Fruit fly (Drosophila melanogaster) whole organism, embryonic: Measurements from ENCODE around the gene sro.
A peak's percentile ranks its signal among the peaks of the same experiment; 100 is the strongest.

Experiments
- Bteb2 ChIP-seq: fragments of 200-800 bp; sonication (Bioruptor generic); optimal IDR thresholded peaks from 2 replicates; lab custom pipeline; 2016; ENCODE audit warnings: missing biosample characterization, missing genetic modification characterization
- CG10209 ChIP-seq: fragments of 200-800 bp; sonication (Bioruptor generic); optimal IDR thresholded peaks from 3 replicates; lab custom pipeline; 2017; ENCODE audit warnings: missing biosample characterization, mild to moderate bottlenecking, missing genetic modification characterization, missing genetic modification reagents
- CG12391 ChIP-seq: fragments of 200-800 bp; sonication (Bioruptor generic); optimal IDR thresholded peaks from 3 replicates; lab custom pipeline; 2018; ENCODE audit warnings: missing biosample characterization, mild to moderate bottlenecking, missing genetic modification characterization, moderate library complexity
- CG14710 ChIP-seq: fragments of 200-800 bp; sonication (Bioruptor generic); optimal IDR thresholded peaks from 3 replicates; lab custom pipeline; 2019; ENCODE audit warnings: missing biosample characterization, mild to moderate bottlenecking, missing genetic modification characterization, moderate library complexity
- CG16813 ChIP-seq: fragments of 200-800 bp; sonication (Bioruptor generic); IDR thresholded peaks from 3 replicates; pipeline ENCODE4 v1.3.6; 2022; ENCODE audit warnings: missing biosample characterization, missing genetic modification characterization; ENCODE audit not compliant: partially characterized antibody
- CG2712 ChIP-seq: fragments of 200-800 bp; optimal IDR thresholded peaks from 3 replicates; lab custom pipeline; 2019; ENCODE audit warnings: missing biosample characterization, mild to moderate bottlenecking, missing genetic modification characterization, moderate library complexity
- CG30431 ChIP-seq: fragments of 200-800 bp; sonication (Bioruptor generic); optimal IDR thresholded peaks from 2 replicates; lab custom pipeline; 2017; ENCODE audit warnings: missing biosample characterization, missing genetic modification characterization
- CG32767 ChIP-seq: fragments of 200-800 bp; sonication (Bioruptor generic); IDR thresholded peaks from 2 replicates; pipeline ENCODE4 v1.3.6; 2022; ENCODE audit warnings: missing biosample characterization, missing genetic modification characterization
- CG4328 ChIP-seq: fragments of 200-800 bp; sonication (Bioruptor generic); optimal IDR thresholded peaks from 3 replicates; lab custom pipeline; 2017; ENCODE audit warnings: missing biosample characterization, missing genetic modification reagents, missing genetic modification characterization
- CG4617 ChIP-seq: fragments of 200-800 bp; sonication (Bioruptor generic); optimal IDR thresholded peaks from 3 replicates; lab custom pipeline; 2016; ENCODE audit warnings: missing biosample characterization, missing genetic modification characterization, borderline replicate concordance
- CG6854 ChIP-seq: fragments of 200-800 bp; sonication (Bioruptor generic); optimal IDR thresholded peaks from 3 replicates; lab custom pipeline; 2017; ENCODE audit warnings: missing biosample characterization, mild to moderate bottlenecking, missing genetic modification characterization
- CG7786 ChIP-seq: fragments of 200-800 bp; sonication (Bioruptor generic); optimal IDR thresholded peaks from 2 replicates; lab custom pipeline; 2016; ENCODE audit warnings: missing biosample characterization, missing genetic modification characterization
- CG7839 ChIP-seq: fragments of 200-800 bp; sonication (Bioruptor generic); optimal IDR thresholded peaks from 3 replicates; lab custom pipeline; 2018; ENCODE audit warnings: missing biosample characterization, mild to moderate bottlenecking, missing genetic modification characterization, moderate library complexity
- CG8359 ChIP-seq: fragments of 200-800 bp; sonication (Bioruptor generic); optimal IDR thresholded peaks from 2 replicates; lab custom pipeline; 2017; ENCODE audit warnings: missing biosample characterization, mild to moderate bottlenecking, missing genetic modification characterization, borderline replicate concordance
- CG8924 ChIP-seq: fragments of 200-800 bp; optimal IDR thresholded peaks from 3 replicates; lab custom pipeline; 2019; ENCODE audit warnings: missing biosample characterization, mild to moderate bottlenecking, missing genetic modification characterization, moderate library complexity
- CG9215 ChIP-seq: fragments of 200-800 bp; sonication (Bioruptor generic); IDR thresholded peaks from 2 replicates; pipeline ENCODE4 v1.3.6; 2022; ENCODE audit warnings: missing biosample characterization, missing genetic modification characterization
- Dbx ChIP-seq: fragments of 200-800 bp; sonication (Bioruptor generic); IDR thresholded peaks from 3 replicates; pipeline ENCODE4 v1.3.6; 2022; ENCODE audit warnings: missing biosample characterization, missing genetic modification characterization
- E2f2 ChIP-seq: fragments of 200-800 bp; sonication (Bioruptor generic); IDR thresholded peaks from 2 replicates; pipeline ENCODE4 v1.3.6; 2022; ENCODE audit warnings: missing biosample characterization, missing genetic modification characterization
- MESR4 ChIP-seq: fragments of 200-800 bp; sonication (Bioruptor generic); optimal IDR thresholded peaks from 2 replicates; lab custom pipeline; 2018; ENCODE audit warnings: missing biosample characterization, mild to moderate bottlenecking, missing genetic modification characterization, moderate library complexity
- Med ChIP-seq: fragments of 200-800 bp; sonication (Bioruptor generic); peaks from one replicate; lab custom pipeline; 2016; ENCODE audit warnings: missing biosample characterization, missing genetic modification characterization, mild to moderate bottlenecking, inconsistent platforms, moderate library complexity
- Mrtf ChIP-seq: fragments of 200-800 bp; sonication (Bioruptor generic); IDR thresholded peaks from 3 replicates; pipeline ENCODE4 v1.3.6; 2022; ENCODE audit warnings: missing biosample characterization, missing genetic modification characterization
- Myb ChIP-seq: fragments of 200-800 bp; sonication (Bioruptor generic); optimal IDR thresholded peaks from 2 replicates; lab custom pipeline; 2016; ENCODE audit warnings: missing biosample characterization, missing genetic modification characterization
- NFAT ChIP-seq: fragments of 200-800 bp; sonication (Bioruptor generic); IDR thresholded peaks from 2 replicates; pipeline ENCODE4 v1.3.6; 2022; ENCODE audit warnings: missing biosample characterization, missing genetic modification characterization
- Pdp1 ChIP-seq, 2 experiments: fragments of 200-800 bp; sonication (Bioruptor generic); optimal IDR thresholded peaks; 3 replicates each; lab custom pipeline; 2016; ENCODE audit warnings: missing biosample characterization in 2 of 2, missing genetic modification characterization in 2 of 2, mild to moderate bottlenecking in 1 of 2, moderate library complexity in 1 of 2
- Rfx ChIP-seq: fragments of 200-800 bp; sonication (Bioruptor generic); IDR thresholded peaks from 2 replicates; pipeline ENCODE4 v1.3.6; 2022; ENCODE audit warnings: missing biosample characterization, missing genetic modification characterization
- Rx ChIP-seq: fragments of 200-800 bp; sonication (Bioruptor generic); IDR thresholded peaks from 2 replicates; pipeline ENCODE4 v1.3.6; 2022; ENCODE audit warnings: missing biosample characterization, missing genetic modification characterization
- Side ChIP-seq: fragments of 200-800 bp; sonication (Bioruptor generic); optimal IDR thresholded peaks from 2 replicates; lab custom pipeline; 2016; ENCODE audit warnings: missing biosample characterization, missing genetic modification characterization
- Sry-β ChIP-seq: fragments of 200-800 bp; sonication (Bioruptor generic); optimal IDR thresholded peaks from 2 replicates; lab custom pipeline; 2018; ENCODE audit warnings: missing biosample characterization, mild to moderate bottlenecking, missing genetic modification characterization, moderate library complexity
- ara ChIP-seq: fragments of 200-800 bp; sonication (Bioruptor generic); IDR thresholded peaks from 2 replicates; pipeline ENCODE4 v1.3.6; 2022; ENCODE audit warnings: missing biosample characterization, missing genetic modification characterization
- gem ChIP-seq: fragments of 200-800 bp; sonication (Bioruptor generic); optimal IDR thresholded peaks from 2 replicates; lab custom pipeline; 2019; ENCODE audit warnings: missing biosample characterization, mild to moderate bottlenecking, missing genetic modification characterization, moderate library complexity
- hth ChIP-seq: fragments of >200 bp; optimal IDR thresholded peaks from 2 replicates; lab custom pipeline; 2017; ENCODE audit warnings: inconsistent platforms
- jing ChIP-seq: fragments of 200-800 bp; sonication (Bioruptor generic); optimal IDR thresholded peaks from 2 replicates; lab custom pipeline; 2018; ENCODE audit warnings: missing biosample characterization, mild to moderate bottlenecking, missing genetic modification characterization
- kay ChIP-seq: fragments of 200-800 bp; sonication (Bioruptor generic); optimal IDR thresholded peaks from 2 replicates; lab custom pipeline; 2016; ENCODE audit warnings: missing biosample characterization, missing genetic modification characterization
- slbo ChIP-seq: fragments of 200-800 bp; sonication (Bioruptor generic); IDR thresholded peaks from 2 replicates; pipeline ENCODE4 v1.3.6; 2022; ENCODE audit warnings: missing biosample characterization, missing genetic modification characterization
- sna ChIP-seq: fragments of 200-800 bp; sonication (Bioruptor generic); IDR thresholded peaks from 2 replicates; pipeline ENCODE4 v1.3.6; 2022; ENCODE audit warnings: missing biosample characterization, missing genetic modification characterization; ENCODE audit not compliant: partially characterized antibody
- sug ChIP-seq: fragments of 200-800 bp; optimal IDR thresholded peaks from 2 replicates; lab custom pipeline; 2019; ENCODE audit warnings: missing biosample characterization, mild to moderate bottlenecking, missing genetic modification characterization, moderate library complexity
- tin ChIP-seq: fragments of 200-800 bp; sonication (Bioruptor generic); optimal IDR thresholded peaks from 3 replicates; lab custom pipeline; 2016; ENCODE audit warnings: missing biosample characterization, missing genetic modification characterization

The sro gene

dm6 chr3R:29798966-29799680 lies 4.7 kb downstream of the sro start, which contains the start of the genes Rnb and Drice (continued):
- peak; percentile 62 for TF ChIP-seq Rfx (GFP tag; lab: Robert Waterston, UW)
- peak; percentile 66 for TF ChIP-seq Myb (GFP tag; lab: Kevin White, UChicago)
- peak; percentile 57 for TF ChIP-seq slbo (GFP tag; lab: Robert Waterston, UW)
- peak; percentile 71 for TF ChIP-seq CG16813 (GFP tag; lab: Robert Waterston, UW)
- peak; percentile 63 for TF ChIP-seq CG12391
- TF ChIP-seq CG32767 (GFP tag; lab: Robert Waterston, UW) = 0 out of 2 replicates have a peak, but pooled peaks have one; percentile 30
- TF ChIP-seq CG9215 (GFP tag; lab: Robert Waterston, UW) = 0 out of 2 replicates have a peak, but pooled peaks have one; percentile 15
- TF ChIP-seq CG6854 (GFP tag; lab: Kevin White, UChicago) = peak; percentile 50
- TF ChIP-seq Side = no peak
- no peak for TF ChIP-seq CG7786 (GFP tag; lab: Kevin White, UChicago)
- TF ChIP-seq Rx (GFP tag; lab: Robert Waterston, UW) = peak; percentile 41
- TF ChIP-seq ara = peak; percentile 15; the same call in 1 of the 2 replicates
- TF ChIP-seq NFAT = peak; percentile 49; the same call in 1 of the 2 replicates
- peak in 1 of 2 experiments; percentile 39 for TF ChIP-seq Pdp1 (GFP tag; optimal IDR thresholded peaks at IDR 0.05; lab: Kevin White, UChicago)
- peak; percentile 66 for TF ChIP-seq CG2712 (tag; lab: Kevin White, UChicago)
- peak; percentile 74 for TF ChIP-seq sna
- TF ChIP-seq CG8359 (GFP tag; lab: Kevin White, UChicago) = peak; percentile 2
- TF ChIP-seq tin (GFP tag; lab: Kevin White, UChicago) = peak; percentile 38
- TF ChIP-seq CG4328 (GFP tag; lab: Kevin White, UChicago) = peak; percentile 52
- TF ChIP-seq, all 482 proteins: peak for 181

dm6 chr3R:29799681-29800028 lies 5.3 kb downstream of the sro start:
- TF ChIP-seq E2f2 (GFP tag; lab: Robert Waterston, UW) = 0 out of 2 replicates have a peak, but pooled peaks have one; percentile 5
- TF ChIP-seq CG14710 (tag; lab: Kevin White, UChicago) = peak; percentile 20
- no peak for TF ChIP-seq Bteb2 (GFP tag; lab: Kevin White, UChicago)
- no peak for TF ChIP-seq CG30431 (GFP tag; lab: Kevin White, UChicago)
- TF ChIP-seq Dbx (GFP tag; lab: Robert Waterston, UW) = 0 out of 3 replicates have a peak, but pooled peaks have one; percentile 4
- TF ChIP-seq sug (tag; lab: Kevin White, UChicago) = no peak
- no peak for TF ChIP-seq CG7839 (tag; lab: Kevin White, UChicago)
- no peak for TF ChIP-seq CG10209
- TF ChIP-seq Mrtf (GFP tag; lab: Robert Waterston, UW) = no peak
- TF ChIP-seq MESR4 (GFP tag; lab: Kevin White, UChicago) = peak; percentile 67
- TF ChIP-seq gem = no peak
- no peak for TF ChIP-seq hth (lab: Kevin White, UChicago)
- peak; percentile 17 for TF ChIP-seq Med (GFP tag; lab: Kevin White, UChicago)
- no peak for TF ChIP-seq jing (GFP tag; lab: Kevin White, UChicago)
- TF ChIP-seq CG8924 (tag; lab: Kevin White, UChicago) = no peak
- TF ChIP-seq kay (GFP tag; lab: Kevin White, UChicago) = peak; percentile 13
- TF ChIP-seq CG4617 (GFP tag; lab: Kevin White, UChicago) = peak; percentile 56
- no peak for TF ChIP-seq Sry-β (GFP tag; lab: Kevin White, UChicago)
- TF ChIP-seq, all 482 proteins: peak for 7
